Worm (Caenorhabditis elegans) whole organism, L4/young adult: ENCODE results near the gene cdh-1.

ENCODE experiments used
- W03F9.2 ChIP-seq: fragments of 150-350 bp; optimal IDR thresholded peaks from 2 replicates; lab custom pipeline; 2014; ENCODE audit warnings: missing biosample characterization, missing genetic modification characterization
- dao-5 ChIP-seq: sonication (generic microtip); optimal IDR thresholded peaks from 2 replicates; lab custom pipeline; 2016; ENCODE audit warnings: missing genotype, missing genetic modification characterization, moderate library complexity, missing compliant biosample characterization
- him-1 ChIP-seq: sonication (generic microtip); optimal IDR thresholded peaks from 2 replicates; lab custom pipeline; 2016; ENCODE audit warnings: missing genotype, missing genetic modification reagents, missing genetic modification characterization, missing compliant biosample characterization

ce11 chrIII:2920281-2920680 lies 9.6 kb downstream of the cdh-1 start:
- no peak for TF ChIP-seq him-1 (tag; lab: Kevin White, UChicago)
- no peak for TF ChIP-seq dao-5 (tag; lab: Kevin White, UChicago)
- TF ChIP-seq W03F9.2 (tag; lab: Kevin White, UChicago) = no peak
